Worm (Caenorhabditis elegans) whole organism, L1 larva: ENCODE data around the gene C38H2.2.

ENCODE experiments used
- C04F5.9 ChIP-seq: sonication (generic microtip); optimal IDR thresholded peaks from 2 replicates; lab custom pipeline; 2016; ENCODE audit warnings: missing genetic modification characterization, missing compliant biosample characterization
- C16A3.4 ChIP-seq: fragments of 150-350 bp; optimal IDR thresholded peaks from 2 replicates; lab custom pipeline; 2014; ENCODE audit warnings: missing biosample characterization, missing genetic modification characterization
- C34B4.2 ChIP-seq: sonication (generic microtip); optimal IDR thresholded peaks from 2 replicates; lab custom pipeline; 2017; ENCODE audit warnings: mild to moderate bottlenecking, missing genetic modification characterization, missing compliant biosample characterization
- F16B12.6 ChIP-seq: fragments of 150-350 bp; optimal IDR thresholded peaks from 2 replicates; lab custom pipeline; 2014; ENCODE audit warnings: missing biosample characterization, missing genetic modification characterization
- Y116A8C.19 ChIP-seq: sonication (generic microtip); optimal IDR thresholded peaks from 2 replicates; lab custom pipeline; 2016; ENCODE audit warnings: missing compliant biosample characterization, missing genetic modification characterization, borderline replicate concordance
- ceh-63 ChIP-seq: fragments of 200-800 bp; sonication (Bioruptor generic); optimal IDR thresholded peaks from 2 replicates; lab custom pipeline; 2018; ENCODE audit warnings: mild to moderate bottlenecking, missing genetic modification characterization, missing compliant biosample characterization
- ceh-8 ChIP-seq: fragments of 200-800 bp; sonication (Bioruptor generic); optimal IDR thresholded peaks from 2 replicates; lab custom pipeline; 2018; ENCODE audit warnings: mild to moderate bottlenecking, missing genetic modification characterization, moderate library complexity, missing compliant biosample characterization
- ceh-82 ChIP-seq, 3 experiments: fragments of 150-350 bp in 1 of 3; sonication (generic microtip) in 2 of 3; optimal IDR thresholded peaks; 2 replicates each; lab custom pipeline; 2014 to 2017; ENCODE audit warnings: missing biosample characterization in 3 of 3, missing genetic modification characterization in 3 of 3
- ceh-88 ChIP-seq: fragments of 200-800 bp; sonication (Bioruptor generic); IDR thresholded peaks from 2 replicates; pipeline ENCODE4 v1.3.6; 2022; ENCODE audit warnings: missing genetic modification characterization, missing compliant biosample characterization
- ces-1 ChIP-seq: fragments of 150-350 bp; optimal IDR thresholded peaks from 2 replicates; lab custom pipeline; 2014; ENCODE audit warnings: missing biosample characterization, missing genetic modification reagents, missing genetic modification characterization
- efl-1 ChIP-seq, 4 experiments: fragments of 150-350 bp; optimal IDR thresholded peaks in 3 of 4; peaks in 1 of 4; 1 replicate in 1 of 4; 2 replicates in 3 of 4; lab custom pipeline; 2014; ENCODE audit warnings: missing biosample characterization in 2 of 4, missing genetic modification characterization in 2 of 4, missing genetic modification reagents in 2 of 4
- efl-3 ChIP-seq: fragments of 200-800 bp; sonication (Bioruptor generic); optimal IDR thresholded peaks from 2 replicates; lab custom pipeline; 2018; ENCODE audit warnings: mild to moderate bottlenecking, missing genetic modification characterization, missing compliant biosample characterization
- egl-13 ChIP-seq: sonication (generic microtip); optimal IDR thresholded peaks from 2 replicates; lab custom pipeline; 2016; ENCODE audit warnings: missing genotype, missing genetic modification reagents, missing genetic modification characterization, missing compliant biosample characterization
- egl-27 ChIP-seq, 2 experiments: fragments of 150-350 bp in 1 of 2; sonication (generic microtip); optimal IDR thresholded peaks; 3 replicates each; lab custom pipeline; 2017 to 2018; ENCODE audit warnings: missing biosample characterization in 2 of 2, missing genetic modification characterization in 2 of 2, missing genetic modification reagents in 2 of 2
- elt-3 ChIP-seq, 6 experiments: fragments of 150-350 bp in 1 of 6; sonication (generic microtip); optimal IDR thresholded peaks; 2 replicates each; lab custom pipeline; 2017 to 2018; ENCODE audit warnings: missing biosample characterization in 6 of 6, missing genetic modification characterization in 6 of 6, inconsistent platforms in 1 of 6
- ets-5 ChIP-seq: fragments of 200-800 bp; sonication (Bioruptor generic); IDR thresholded peaks from 2 replicates; pipeline ENCODE4 v1.3.6; 2022; ENCODE audit warnings: missing genetic modification characterization, missing compliant biosample characterization
- fos-1 ChIP-seq: fragments of 150-350 bp; optimal IDR thresholded peaks from 2 replicates; lab custom pipeline; 2014; ENCODE audit warnings: missing biosample characterization, missing genetic modification characterization
- hlh-4 ChIP-seq: sonication (generic microtip); optimal IDR thresholded peaks from 2 replicates; lab custom pipeline; 2016; ENCODE audit warnings: mild to moderate bottlenecking, missing genetic modification characterization, missing compliant biosample characterization
- irx-1 ChIP-seq: sonication (generic microtip); optimal IDR thresholded peaks from 2 replicates; lab custom pipeline; 2016; ENCODE audit warnings: missing genetic modification characterization, missing compliant biosample characterization
- isw-1 ChIP-seq: fragments of 200-800 bp; sonication (Bioruptor generic); IDR thresholded peaks from 2 replicates; pipeline ENCODE4 v1.3.6; 2022; ENCODE audit warnings: missing genetic modification characterization, missing compliant biosample characterization
- jun-1 ChIP-seq: fragments of 150-350 bp; optimal IDR thresholded peaks from 2 replicates; lab custom pipeline; 2014; ENCODE audit warnings: missing biosample characterization, missing genetic modification reagents, missing genetic modification characterization
- lin-14 ChIP-seq: fragments of 200-800 bp; sonication (Bioruptor generic); optimal IDR thresholded peaks from 2 replicates; lab custom pipeline; 2018; ENCODE audit warnings: mild to moderate bottlenecking, missing genetic modification characterization, moderate library complexity, missing compliant biosample characterization
- lin-15B ChIP-seq: fragments of 150-350 bp; sonication (generic microtip); optimal IDR thresholded peaks from 3 replicates; lab custom pipeline; 2014; ENCODE audit warnings: missing biosample characterization, missing genetic modification characterization
- lir-3 ChIP-seq: sonication (generic microtip); optimal IDR thresholded peaks from 2 replicates; lab custom pipeline; 2016; ENCODE audit warnings: mild to moderate bottlenecking, missing genetic modification characterization, moderate library complexity, missing compliant biosample characterization; ENCODE audit not compliant: poor library complexity
- lsy-2 ChIP-seq, 2 experiments: fragments of 150-350 bp; optimal IDR thresholded peaks; 2 replicates each; lab custom pipeline; 2014; ENCODE audit warnings: missing biosample characterization in 2 of 2, missing genetic modification characterization in 2 of 2
- mdl-1 ChIP-seq, 2 experiments: fragments of 150-350 bp; optimal IDR thresholded peaks; 2 replicates each; lab custom pipeline; 2014 to 2017; ENCODE audit warnings: missing biosample characterization in 2 of 2, missing genetic modification characterization in 2 of 2, inconsistent platforms in 1 of 2
- nhr-11 ChIP-seq: fragments of 150-350 bp; optimal IDR thresholded peaks from 2 replicates; lab custom pipeline; 2014; ENCODE audit warnings: missing biosample characterization, missing genetic modification characterization
- nhr-20 ChIP-seq: sonication (generic microtip); optimal IDR thresholded peaks from 2 replicates; lab custom pipeline; 2016; ENCODE audit warnings: mild to moderate bottlenecking, missing genetic modification characterization, missing compliant biosample characterization
- nhr-237 ChIP-seq: fragments of 150-350 bp; optimal IDR thresholded peaks from 2 replicates; lab custom pipeline; 2014; ENCODE audit warnings: missing biosample characterization, missing genetic modification characterization
- nhr-28 ChIP-seq: fragments of 150-350 bp; optimal IDR thresholded peaks from 2 replicates; lab custom pipeline; 2014; ENCODE audit warnings: missing biosample characterization, missing genetic modification characterization
- nhr-71 ChIP-seq: sonication (generic microtip); optimal IDR thresholded peaks from 2 replicates; lab custom pipeline; 2016; ENCODE audit warnings: mild to moderate bottlenecking, missing genetic modification characterization, moderate library complexity, missing compliant biosample characterization
- nhr-77 ChIP-seq: fragments of 150-350 bp; optimal IDR thresholded peaks from 2 replicates; lab custom pipeline; 2014; ENCODE audit warnings: missing biosample characterization, missing genetic modification characterization
- nhr-85 ChIP-seq: sonication (generic microtip); peaks from one replicate; lab custom pipeline; 2016; ENCODE audit warnings: missing genetic modification characterization, inconsistent platforms, missing compliant biosample characterization
- nhr-90 ChIP-seq: sonication (generic microtip); optimal IDR thresholded peaks from 2 replicates; lab custom pipeline; 2016; ENCODE audit warnings: mild to moderate bottlenecking, missing genetic modification characterization, missing compliant biosample characterization; ENCODE audit not compliant: poor library complexity
- pag-3 ChIP-seq: sonication (generic microtip); optimal IDR thresholded peaks from 2 replicates; lab custom pipeline; 2017; ENCODE audit warnings: missing genetic modification characterization, mild to moderate bottlenecking, missing compliant biosample characterization, antibody characterized with exemption, borderline replicate concordance; ENCODE audit not compliant: insufficient read depth
- pax-3 ChIP-seq: fragments of 200-800 bp; sonication (Bioruptor generic); optimal IDR thresholded peaks from 2 replicates; lab custom pipeline; 2018; ENCODE audit warnings: mild to moderate bottlenecking, missing genetic modification characterization, moderate library complexity, missing compliant biosample characterization
- pqm-1 ChIP-seq: sonication (generic microtip); optimal IDR thresholded peaks from 3 replicates; lab custom pipeline; 2017; ENCODE audit warnings: missing biosample characterization, missing genetic modification characterization
- snpc-4 ChIP-seq: fragments of 150-350 bp; optimal IDR thresholded peaks from 2 replicates; lab custom pipeline; 2014; ENCODE audit warnings: missing biosample characterization, missing genetic modification characterization
- sox-4 ChIP-seq: sonication (generic microtip); optimal IDR thresholded peaks from 2 replicates; lab custom pipeline; 2016; ENCODE audit warnings: missing genetic modification characterization, missing compliant biosample characterization
- sptf-1 ChIP-seq: fragments of 150-350 bp; optimal IDR thresholded peaks from 2 replicates; lab custom pipeline; 2014; ENCODE audit warnings: missing biosample characterization, missing genetic modification characterization
- sup-37 ChIP-seq: fragments of 200-800 bp; sonication (Bioruptor generic); optimal IDR thresholded peaks from 2 replicates; lab custom pipeline; 2018; ENCODE audit warnings: mild to moderate bottlenecking, missing genetic modification characterization, missing compliant biosample characterization
- swsn-7 ChIP-seq: sonication (generic microtip); optimal IDR thresholded peaks from 2 replicates; lab custom pipeline; 2016; ENCODE audit warnings: missing genetic modification characterization, missing compliant biosample characterization
- unc-130 ChIP-seq: fragments of 150-350 bp; optimal IDR thresholded peaks from 2 replicates; lab custom pipeline; 2017; ENCODE audit warnings: missing biosample characterization, missing genetic modification characterization, inconsistent platforms
- unc-30 ChIP-seq: sonication (generic microtip); optimal IDR thresholded peaks from 2 replicates; lab custom pipeline; 2017; ENCODE audit warnings: missing biosample characterization, missing genetic modification characterization
- zag-1 ChIP-seq: fragments of 150-350 bp; optimal IDR thresholded peaks from 2 replicates; lab custom pipeline; 2014; ENCODE audit warnings: missing biosample characterization, missing genetic modification characterization
- zip-4 ChIP-seq: fragments of 200-800 bp; sonication (Bioruptor generic); optimal IDR thresholded peaks from 2 replicates; lab custom pipeline; 2018; ENCODE audit warnings: mild to moderate bottlenecking, missing genetic modification characterization, moderate library complexity, missing compliant biosample characterization
- ztf-11 ChIP-seq, 2 experiments: sonication (generic microtip); optimal IDR thresholded peaks; 2 replicates each; lab custom pipeline; 2016 to 2017; ENCODE audit warnings: missing genetic modification characterization in 2 of 2, missing biosample characterization in 1 of 2, missing compliant biosample characterization in 1 of 2
- ztf-4 ChIP-seq: fragments of 150-350 bp; optimal IDR thresholded peaks from 2 replicates; lab custom pipeline; 2014; ENCODE audit warnings: missing biosample characterization, missing genetic modification characterization

The C38H2.2 gene

DNA sequence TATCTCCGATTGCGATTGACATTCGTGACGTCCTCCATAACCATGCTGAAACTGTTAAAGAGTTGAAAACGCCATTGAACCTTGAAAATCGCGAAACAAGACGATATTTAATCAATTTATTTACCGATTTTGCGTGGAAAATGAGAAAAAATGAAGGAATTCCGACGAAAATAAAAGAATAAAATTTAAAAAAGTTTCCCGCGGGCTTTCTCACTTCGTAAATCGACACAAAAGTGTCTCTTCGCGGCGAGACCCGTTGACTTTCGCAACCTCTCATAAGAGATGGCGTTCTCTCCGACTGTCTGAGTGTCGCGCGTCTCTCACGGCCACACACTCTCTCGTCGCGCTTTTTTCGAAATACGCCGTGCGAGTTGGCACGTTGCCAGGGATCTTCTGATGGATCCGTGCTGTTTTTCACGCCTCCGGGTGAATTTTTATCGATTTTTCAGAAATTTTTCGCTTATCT is 25.7 kb downstream of the C38H2.2 start, which contains the start of gene hat-1 (continued):
- TF ChIP-seq unc-30 (no peak), swsn-7 (tag; lab: Kevin White, UChicago) (peak; percentile 97), nhr-20 (tag; lab: Kevin White, UChicago) (peak; percentile 97), egl-13 (tag; lab: Kevin White, UChicago) (peak; percentile 92), pqm-1 (tag; lab: Kevin White, UChicago) (no peak), ceh-82 (tag; optimal IDR thresholded peaks at IDR 0.05; lab: Kevin White, UChicago) (peak; percentile 95 to 97 (median 96)), C04F5.9 (peak; percentile 94), sptf-1 (tag; lab: Kevin White, UChicago) (no peak), ceh-88 (peak; percentile 86; the same call in 1 of the 2 replicates), elt-3 (tag; optimal IDR thresholded peaks at IDR 0.05; lab: Kevin White, UChicago) (peak in 3 of 6 experiments; percentile 71 to 95 (median 91)), C34B4.2 (tag; lab: Kevin White, UChicago) (peak; percentile 52), nhr-11 (tag; lab: Kevin White, UChicago) (peak; percentile 91), lin-14 (GFP tag; lab: Kevin White, UChicago) (peak; percentile 98), efl-3 (peak; percentile 54), irx-1 (tag; lab: Kevin White, UChicago) (peak; percentile 94), lsy-2 (tag; optimal IDR thresholded peaks at IDR 0.05; lab: Kevin White, UChicago) (peak; percentile 95 to 96), snpc-4 (tag; lab: Kevin White, UChicago) (peak; percentile 83), C16A3.4 (tag; lab: Kevin White, UChicago) (peak; percentile 88), Y116A8C.19 (tag; lab: Kevin White, UChicago) (no peak), ces-1 (GFP tag; lab: Kevin White, UChicago) (no peak), nhr-28 (tag; lab: Kevin White, UChicago) (no peak), zip-4 (GFP tag; lab: Kevin White, UChicago) (peak; percentile 99), zag-1 (tag; lab: Kevin White, UChicago) (no peak), nhr-237 (tag; lab: Kevin White, UChicago) (peak; percentile 83), nhr-85 (tag; lab: Kevin White, UChicago) (peak; percentile 99), pax-3 (tag; lab: Kevin White, UChicago) (peak; percentile 94), nhr-90 (tag; lab: Kevin White, UChicago) (peak; percentile 96), fos-1 (peak; percentile 92), sup-37 (peak; percentile 87), hlh-4 (tag; lab: Kevin White, UChicago) (no peak), unc-130 (tag; lab: Kevin White, UChicago) (peak; percentile 78), lir-3 (tag; lab: Kevin White, UChicago) (no peak), efl-1 (optimal IDR thresholded peaks at IDR 0.05; lab: Kevin White, UChicago) (peak; percentile 95 to 97), efl-1 (GFP tag; optimal IDR thresholded peaks at IDR 0.05 in 1 of 2; lab: Kevin White, UChicago) (peak; percentile 90 to 99), ceh-8 (GFP tag; lab: Kevin White, UChicago) (peak; percentile 88), jun-1 (tag; lab: Kevin White, UChicago) (peak; percentile 95), nhr-77 (peak; percentile 91), sox-4 (peak; percentile 83), mdl-1 (tag; optimal IDR thresholded peaks at IDR 0.05; lab: Kevin White, UChicago) (peak in 1 of 2 experiments; percentile 85), ets-5 (no peak), isw-1 (GFP tag; lab: Robert Waterston, UW) (peak; percentile 98), ztf-4 (tag; lab: Kevin White, UChicago) (peak; percentile 90), ceh-63 (GFP tag; lab: Kevin White, UChicago) (no peak), F16B12.6 (tag; lab: Kevin White, UChicago) (peak; percentile 70), pag-3 (tag; lab: Kevin White, UChicago) (peak; percentile 57), ztf-11 (tag; optimal IDR thresholded peaks at IDR 0.05; lab: Kevin White, UChicago) (peak in 1 of 2 experiments; percentile 80), nhr-71 (tag; lab: Kevin White, UChicago) (peak; percentile 98), lin-15B (tag; lab: Kevin White, UChicago) (peak; percentile 91), egl-27 (tag; optimal IDR thresholded peaks at IDR 0.05; lab: Kevin White, UChicago) (peak in 1 of 2 experiments; percentile 7)
